Worm (Caenorhabditis elegans) whole organism, young adult: ENCODE data around the gene C55A1.4.

ENCODE experiments used
- aptf-2 ChIP-seq: fragments of 200-800 bp; sonication (Bioruptor generic); conservative IDR thresholded peaks from 2 replicates; pipeline ENCODE4 v1.3.6; 2022; ENCODE audit warnings: missing genetic modification reagents, missing genetic modification characterization, missing compliant biosample characterization
- attf-3 ChIP-seq: fragments of 200-800 bp; sonication (Bioruptor generic); conservative IDR thresholded peaks from 2 replicates; pipeline ENCODE4 v1.3.6; 2022; ENCODE audit warnings: missing genetic modification reagents, missing genetic modification characterization, missing compliant biosample characterization
- attf-5 ChIP-seq: fragments of 200-800 bp; sonication (Bioruptor generic); optimal IDR thresholded peaks from 2 replicates; lab custom pipeline; 2018; ENCODE audit warnings: mild to moderate bottlenecking, missing genetic modification characterization, missing compliant biosample characterization
- lsy-27 ChIP-seq: sonication (generic microtip); optimal IDR thresholded peaks from 2 replicates; lab custom pipeline; 2017; ENCODE audit warnings: missing genetic modification characterization, mild to moderate bottlenecking, missing compliant biosample characterization, antibody characterized with exemption, missing genotype, borderline replicate concordance; ENCODE audit not compliant: insufficient read depth
- rpc-1 ChIP-seq, 2 experiments: fragments of 150-350 bp in 1 of 2; sonication (generic microtip) in 1 of 2; optimal IDR thresholded peaks; 2 replicates each; lab custom pipeline; 2014 to 2018; ENCODE audit warnings: missing biosample characterization in 1 of 2, missing genetic modification characterization in 1 of 2, missing genetic modification reagents in 1 of 2, missing genotype in 1 of 2
- snpc-1.1 ChIP-seq: sonication (generic microtip); optimal IDR thresholded peaks from 2 replicates; lab custom pipeline; 2017; ENCODE audit warnings: missing genetic modification characterization, mild to moderate bottlenecking, missing compliant biosample characterization, antibody characterized with exemption, moderate library complexity, missing genotype, missing genetic modification reagents; ENCODE audit not compliant: insufficient read depth
- snpc-4 ChIP-seq, 5 experiments: fragments of 150-350 bp in 1 of 5; sonication (generic microtip) in 4 of 5; optimal IDR thresholded peaks; 2 replicates each; lab custom pipeline; 2014 to 2018; ENCODE audit warnings: missing genetic modification characterization in 5 of 5, missing biosample characterization in 3 of 5, antibody characterized with exemption in 2 of 5, mild to moderate bottlenecking in 2 of 5, missing compliant biosample characterization in 2 of 5, missing genotype in 2 of 5, moderate library complexity in 2 of 5, missing genetic modification reagents in 1 of 5
- ztf-18 ChIP-seq: sonication (generic microtip); optimal IDR thresholded peaks from 2 replicates; lab custom pipeline; 2016; ENCODE audit warnings: missing genotype, mild to moderate bottlenecking, missing genetic modification characterization, missing compliant biosample characterization

- no peak for TF ChIP-seq aptf-2 (GFP tag; lab: Robert Waterston, UW)
- TF ChIP-seq ztf-18 (tag; lab: Kevin White, UChicago), result no peak
- TF ChIP-seq attf-3 (GFP tag; lab: Robert Waterston, UW), result no peak
- no peak for TF ChIP-seq rpc-1 (optimal IDR thresholded peaks at IDR 0.05; lab: Kevin White, UChicago)
- TF ChIP-seq rpc-1 (tag; optimal IDR thresholded peaks at IDR 0.05; lab: Kevin White, UChicago), result no peak
- TF ChIP-seq snpc-1.1, result no peak
- TF ChIP-seq lsy-27, result no peak
- no peak for TF ChIP-seq snpc-4 (GFP tag; optimal IDR thresholded peaks at IDR 0.05; lab: Kevin White, UChicago)
- no peak for TF ChIP-seq snpc-4 (tag; optimal IDR thresholded peaks at IDR 0.05; lab: Kevin White, UChicago)
- TF ChIP-seq attf-5 (GFP tag; lab: Kevin White, UChicago), result no peak
Observed at ce11 chrV:15661580-15661979, 18.5 kb upstream of the C55A1.4 start.
